Worm (Caenorhabditis elegans): ENCODE results near the gene prx-14.

ce11 chrIV:11146962-11147470, 35.9 kb upstream of the prx-14 start, which contains the start of gene pigq-1:
- no peak for TF ChIP-seq med-1 (GFP tag; optimal IDR thresholded peaks at IDR 0.05; ENCODE audit: insufficient read depth)
- no peak for TF ChIP-seq ref-1 (GFP tag; conservative IDR thresholded peaks at IDR 0.05)
